Fruit fly (Drosophila melanogaster) whole organism, embryonic: ENCODE results near the gene LManIV.

Source experiments
- Bdp1 ChIP-seq: fragments of 200-800 bp; sonication (Bioruptor generic); optimal IDR thresholded peaks from 3 replicates; lab custom pipeline; 2016; ENCODE audit warnings: missing biosample characterization, missing genetic modification characterization
- CG1024 ChIP-seq: fragments of 200-800 bp; sonication (Bioruptor generic); IDR thresholded peaks from 2 replicates; pipeline ENCODE4 v1.3.6; 2022; ENCODE audit warnings: missing biosample characterization, missing genetic modification characterization
- CG10462 ChIP-seq: fragments of 200-800 bp; sonication (Bioruptor generic); optimal IDR thresholded peaks from 2 replicates; lab custom pipeline; 2016; ENCODE audit warnings: missing biosample characterization, missing genetic modification characterization
- CG12299 ChIP-seq: fragments of 200-800 bp; sonication (Bioruptor generic); optimal IDR thresholded peaks from 2 replicates; lab custom pipeline; 2018; ENCODE audit warnings: missing biosample characterization, mild to moderate bottlenecking, missing genetic modification characterization
- CG1233 ChIP-seq: fragments of 200-800 bp; sonication (Bioruptor generic); optimal IDR thresholded peaks from 4 replicates; lab custom pipeline; 2018; ENCODE audit warnings: missing biosample characterization, mild to moderate bottlenecking, missing genetic modification characterization
- CG15269 ChIP-seq: fragments of 200-800 bp; sonication (Bioruptor generic); optimal IDR thresholded peaks from 2 replicates; lab custom pipeline; 2018; ENCODE audit warnings: missing biosample characterization, mild to moderate bottlenecking, missing genetic modification characterization, moderate library complexity
- CG17186 ChIP-seq: fragments of 200-800 bp; sonication (Bioruptor generic); optimal IDR thresholded peaks from 3 replicates; lab custom pipeline; 2017; ENCODE audit warnings: missing biosample characterization, missing genetic modification reagents, missing genetic modification characterization
- CG17361 ChIP-seq: fragments of 200-800 bp; sonication (Bioruptor generic); IDR thresholded peaks from 3 replicates; pipeline ENCODE4 v1.3.6; 2022; ENCODE audit warnings: missing biosample characterization, missing genetic modification characterization
- CG1832 ChIP-seq: fragments of 200-800 bp; sonication (Bioruptor generic); optimal IDR thresholded peaks from 2 replicates; lab custom pipeline; 2017; ENCODE audit warnings: missing biosample characterization, mild to moderate bottlenecking, missing genetic modification characterization, inconsistent platforms
- CG18599 ChIP-seq: fragments of 200-800 bp; sonication (Bioruptor generic); optimal IDR thresholded peaks from 3 replicates; lab custom pipeline; 2017; ENCODE audit warnings: missing biosample characterization, missing genetic modification characterization, mild to moderate bottlenecking, moderate library complexity, missing genetic modification reagents
- CG2129 ChIP-seq: fragments of 200-800 bp; sonication (Bioruptor generic); IDR thresholded peaks from 2 replicates; pipeline ENCODE4 v1.3.6; 2022; ENCODE audit warnings: missing biosample characterization, missing genetic modification characterization; ENCODE audit not compliant: partially characterized antibody
- CG2712 ChIP-seq: fragments of 200-800 bp; optimal IDR thresholded peaks from 3 replicates; lab custom pipeline; 2019; ENCODE audit warnings: missing biosample characterization, mild to moderate bottlenecking, missing genetic modification characterization, moderate library complexity
- CG2889 ChIP-seq: fragments of 200-800 bp; sonication (Bioruptor generic); IDR thresholded peaks from 3 replicates; pipeline ENCODE4 v1.3.6; 2022; ENCODE audit warnings: missing biosample characterization, missing genetic modification characterization
- CG3163 ChIP-seq: fragments of 200-800 bp; sonication (Bioruptor generic); optimal IDR thresholded peaks from 3 replicates; lab custom pipeline; 2016; ENCODE audit warnings: missing biosample characterization, missing genetic modification characterization
- CG33213 ChIP-seq: fragments of 200-800 bp; sonication (Bioruptor generic); optimal IDR thresholded peaks from 3 replicates; lab custom pipeline; 2016; ENCODE audit warnings: missing biosample characterization, missing genetic modification characterization
- CG34376 ChIP-seq: fragments of 200-800 bp; sonication (Bioruptor generic); optimal IDR thresholded peaks from 2 replicates; lab custom pipeline; 2018; ENCODE audit warnings: missing biosample characterization, mild to moderate bottlenecking, missing genetic modification characterization
- CG4328 ChIP-seq: fragments of 200-800 bp; sonication (Bioruptor generic); optimal IDR thresholded peaks from 3 replicates; lab custom pipeline; 2017; ENCODE audit warnings: missing biosample characterization, missing genetic modification reagents, missing genetic modification characterization
- CG7987 ChIP-seq: fragments of 200-800 bp; sonication (Bioruptor generic); optimal IDR thresholded peaks from 2 replicates; lab custom pipeline; 2018; ENCODE audit warnings: missing biosample characterization, mild to moderate bottlenecking, missing genetic modification characterization, moderate library complexity
- CG9609 ChIP-seq: fragments of 200-800 bp; sonication (Bioruptor generic); optimal IDR thresholded peaks from 3 replicates; lab custom pipeline; 2016; ENCODE audit warnings: missing biosample characterization, missing genetic modification characterization
- Camta ChIP-seq: fragments of 200-800 bp; sonication (Bioruptor generic); optimal IDR thresholded peaks from 2 replicates; lab custom pipeline; 2016; ENCODE audit warnings: missing biosample characterization, missing genetic modification characterization
- Dip3 ChIP-seq: fragments of 200-800 bp; sonication (Bioruptor generic); optimal IDR thresholded peaks from 3 replicates; lab custom pipeline; 2016; ENCODE audit warnings: missing biosample characterization, missing genetic modification characterization
- Dp ChIP-seq: fragments of 200-800 bp; sonication (Bioruptor generic); optimal IDR thresholded peaks from 2 replicates; lab custom pipeline; 2018; ENCODE audit warnings: missing biosample characterization, mild to moderate bottlenecking, missing genetic modification characterization, moderate library complexity
- Hmr ChIP-seq: fragments of 200-800 bp; sonication (Bioruptor generic); optimal IDR thresholded peaks from 3 replicates; lab custom pipeline; 2017; ENCODE audit warnings: mild to moderate bottlenecking, missing biosample characterization, missing genetic modification reagents, missing genetic modification characterization
- Hr3 ChIP-seq: fragments of 200-800 bp; sonication (Bioruptor generic); optimal IDR thresholded peaks from 3 replicates; lab custom pipeline; 2016; ENCODE audit warnings: missing biosample characterization, missing genetic modification characterization
- MESR4 ChIP-seq: fragments of 200-800 bp; sonication (Bioruptor generic); optimal IDR thresholded peaks from 2 replicates; lab custom pipeline; 2018; ENCODE audit warnings: missing biosample characterization, mild to moderate bottlenecking, missing genetic modification characterization, moderate library complexity
- Mrtf ChIP-seq: fragments of 200-800 bp; sonication (Bioruptor generic); IDR thresholded peaks from 3 replicates; pipeline ENCODE4 v1.3.6; 2022; ENCODE audit warnings: missing biosample characterization, missing genetic modification characterization
- Optix ChIP-seq: fragments of 200-800 bp; sonication (Bioruptor generic); IDR thresholded peaks from 3 replicates; pipeline ENCODE4 v1.3.6; 2022; ENCODE audit warnings: missing biosample characterization, missing genetic modification characterization
- ash1 ChIP-seq: fragments of 200-800 bp; sonication (Bioruptor generic); optimal IDR thresholded peaks from 2 replicates; lab custom pipeline; 2018; ENCODE audit warnings: missing biosample characterization, mild to moderate bottlenecking, missing genetic modification characterization
- ato ChIP-seq: fragments of 200-800 bp; sonication (Bioruptor generic); IDR thresholded peaks from 2 replicates; pipeline ENCODE4 v1.3.6; 2022; ENCODE audit warnings: missing biosample characterization, missing genetic modification characterization; ENCODE audit not compliant: partially characterized antibody
- bbx ChIP-seq: fragments of 200-800 bp; sonication (Bioruptor generic); IDR thresholded peaks from 2 replicates; pipeline ENCODE4 v1.3.6; 2022; ENCODE audit warnings: missing biosample characterization, missing genetic modification characterization; ENCODE audit not compliant: partially characterized antibody
- br ChIP-seq: fragments of >200 bp; optimal IDR thresholded peaks from 2 replicates; lab custom pipeline; 2017
- chinmo ChIP-seq: fragments of 200-800 bp; sonication (Bioruptor generic); IDR thresholded peaks from 4 replicates; pipeline ENCODE4 v1.3.6; 2022; ENCODE audit warnings: missing biosample characterization, missing genetic modification characterization; ENCODE audit not compliant: partially characterized antibody
- danr ChIP-seq: fragments of 200-800 bp; sonication (Bioruptor generic); IDR thresholded peaks from 2 replicates; pipeline ENCODE4 v1.3.6; 2022; ENCODE audit warnings: missing biosample characterization, missing genetic modification characterization
- ems ChIP-seq: fragments of 200-800 bp; sonication (Bioruptor generic); optimal IDR thresholded peaks from 3 replicates; lab custom pipeline; 2016; ENCODE audit warnings: missing biosample characterization, missing genetic modification characterization
- gsb ChIP-seq: fragments of 200-800 bp; sonication (Bioruptor generic); IDR thresholded peaks from 2 replicates; pipeline ENCODE4 v1.3.6; 2022; ENCODE audit warnings: missing biosample characterization, missing genetic modification characterization
- ind ChIP-seq: fragments of 200-800 bp; sonication (Bioruptor generic); optimal IDR thresholded peaks from 3 replicates; lab custom pipeline; 2016; ENCODE audit warnings: missing biosample characterization, missing genetic modification characterization
- inv ChIP-seq: fragments of 200-800 bp; sonication (Bioruptor generic); IDR thresholded peaks from 2 replicates; pipeline ENCODE4 v1.3.6; 2022; ENCODE audit warnings: missing biosample characterization, missing genetic modification characterization; ENCODE audit not compliant: partially characterized antibody
- kah ChIP-seq: fragments of 200-800 bp; sonication (Bioruptor generic); optimal IDR thresholded peaks from 2 replicates; lab custom pipeline; 2018; ENCODE audit warnings: missing biosample characterization, mild to moderate bottlenecking, missing genetic modification characterization
- nerfin-1 ChIP-seq: fragments of 200-800 bp; sonication (Bioruptor generic); optimal IDR thresholded peaks from 3 replicates; lab custom pipeline; 2019; ENCODE audit warnings: missing biosample characterization, mild to moderate bottlenecking, missing genetic modification characterization, moderate library complexity
- nom ChIP-seq: fragments of 200-800 bp; sonication (Bioruptor generic); optimal IDR thresholded peaks from 2 replicates; lab custom pipeline; 2017; ENCODE audit warnings: missing biosample characterization, missing genetic modification characterization, mild to moderate bottlenecking, moderate library complexity, missing genetic modification reagents
- scrt ChIP-seq: fragments of 200-800 bp; sonication (Bioruptor generic); optimal IDR thresholded peaks from 2 replicates; lab custom pipeline; 2018; ENCODE audit warnings: missing biosample characterization, mild to moderate bottlenecking, missing genetic modification characterization, moderate library complexity
- tio ChIP-seq: fragments of 200-800 bp; sonication (Bioruptor generic); optimal IDR thresholded peaks from 2 replicates; lab custom pipeline; 2017; ENCODE audit warnings: missing biosample characterization, missing genetic modification characterization, inconsistent platforms
- tx ChIP-seq: fragments of 200-800 bp; sonication (Bioruptor generic); optimal IDR thresholded peaks from 2 replicates; lab custom pipeline; 2016; ENCODE audit warnings: missing biosample characterization, missing genetic modification characterization
- z ChIP-seq: fragments of 200-800 bp; sonication (Bioruptor generic); IDR thresholded peaks from 3 replicates; pipeline ENCODE4 v1.3.6; 2022; ENCODE audit warnings: missing biosample characterization, missing genetic modification characterization

The LManIV gene

dm6 chr2L:8739984-8740756 lies 32.0 kb downstream of the LManIV start, which contains the start of gene raw (continued):
- TF ChIP-seq CG2889 (GFP tag; lab: Robert Waterston, UW) (no peak), CG34376 (GFP tag; lab: Kevin White, UChicago) (peak; percentile 70), tx (GFP tag; lab: Kevin White, UChicago) (no peak), gsb (GFP tag; lab: Robert Waterston, UW) (no peak), Dip3 (GFP tag; lab: Kevin White, UChicago) (no peak), Camta (GFP tag; lab: Kevin White, UChicago) (no peak), ato (GFP tag; lab: Robert Waterston, UW) (no peak), z (no peak), Optix (no peak), CG1024 (GFP tag; lab: Robert Waterston, UW) (no peak), Dp (GFP tag; lab: Kevin White, UChicago) (no peak), CG12299 (no peak), CG17186 (GFP tag; lab: Kevin White, UChicago) (no peak), CG17361 (no peak), CG10462 (GFP tag; lab: Kevin White, UChicago) (no peak), CG15269 (tag; lab: Kevin White, UChicago) (no peak), Mrtf (GFP tag; lab: Robert Waterston, UW) (no peak), CG2129 (GFP tag; lab: Robert Waterston, UW) (no peak), CG9609 (GFP tag; lab: Kevin White, UChicago) (no peak), CG3163 (GFP tag; lab: Kevin White, UChicago) (peak; percentile 99), Hmr (GFP tag; lab: Kevin White, UChicago) (peak; percentile 29), CG4328 (GFP tag; lab: Kevin White, UChicago) (no peak), br (lab: Kevin White, UChicago) (no peak), Hr3 (GFP tag; lab: Kevin White, UChicago) (no peak), CG33213 (GFP tag; lab: Kevin White, UChicago) (no peak), chinmo (GFP tag; lab: Robert Waterston, UW) (peak; percentile 96), Bdp1 (no peak), ash1 (GFP tag; lab: Kevin White, UChicago) (no peak), CG1832 (no peak), danr (no peak), CG2712 (no peak), nerfin-1 (peak; percentile 39), bbx (GFP tag; lab: Robert Waterston, UW) (0 out of 2 replicates have a peak, but pooled peaks have one; percentile 19), ems (no peak), tio (GFP tag; lab: Kevin White, UChicago) (no peak), CG1233 (GFP tag; lab: Kevin White, UChicago) (peak; percentile 21), kah (GFP tag; lab: Kevin White, UChicago) (no peak), nom (GFP tag; lab: Kevin White, UChicago) (peak; percentile 56), MESR4 (GFP tag; lab: Kevin White, UChicago) (peak; percentile 65), CG7987 (GFP tag; lab: Kevin White, UChicago) (no peak), CG18599 (GFP tag; lab: Kevin White, UChicago) (no peak), scrt (GFP tag; lab: Kevin White, UChicago) (peak; percentile 5), inv (GFP tag; lab: Robert Waterston, UW) (no peak), ind (GFP tag; lab: Kevin White, UChicago) (no peak)
- TF ChIP-seq, all 482 proteins: peak for 84
